Fruit fly (Drosophila melanogaster) whole organism, prepupa: ENCODE measurements around the gene CG7218.

Experiments
- Met ChIP-seq: fragments of 200-800 bp; sonication (Bioruptor generic); optimal IDR thresholded peaks from 3 replicates; lab custom pipeline; 2016; ENCODE audit warnings: missing biosample characterization, missing genetic modification characterization
- Sox102F ChIP-seq: fragments of 200-800 bp; sonication (Bioruptor generic); optimal IDR thresholded peaks from 2 replicates; lab custom pipeline; 2016; ENCODE audit warnings: missing biosample characterization, mild to moderate bottlenecking, missing genetic modification characterization

DNA sequence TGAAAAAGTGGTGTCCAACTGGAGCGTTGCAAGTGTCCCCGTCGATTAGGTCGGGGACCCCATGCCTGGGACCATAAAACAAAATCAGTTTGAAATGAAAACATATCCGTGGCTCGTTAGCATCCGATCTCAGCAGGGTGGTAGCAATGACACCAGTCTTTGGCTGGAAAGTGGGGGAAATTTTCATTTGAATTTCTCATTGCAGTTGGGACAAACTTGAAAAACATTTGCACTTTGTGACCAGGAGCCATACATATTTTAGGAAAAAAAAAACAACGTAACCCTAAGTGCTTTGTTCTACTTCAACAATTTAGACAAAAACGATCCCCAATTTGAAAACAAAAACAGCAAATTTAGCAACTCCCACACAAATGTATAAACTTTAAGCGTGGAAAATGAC is 12.4 kb downstream of the CG7218 start, which contains the start of gene CG14316:
- TF ChIP-seq Met (GFP tag; lab: Kevin White, UChicago) (no peak), Sox102F (GFP tag; lab: Kevin White, UChicago) (no peak)
